Worm (Caenorhabditis elegans): Measurements from ENCODE around the gene mdt-27.

The mdt-27 gene

DNA sequence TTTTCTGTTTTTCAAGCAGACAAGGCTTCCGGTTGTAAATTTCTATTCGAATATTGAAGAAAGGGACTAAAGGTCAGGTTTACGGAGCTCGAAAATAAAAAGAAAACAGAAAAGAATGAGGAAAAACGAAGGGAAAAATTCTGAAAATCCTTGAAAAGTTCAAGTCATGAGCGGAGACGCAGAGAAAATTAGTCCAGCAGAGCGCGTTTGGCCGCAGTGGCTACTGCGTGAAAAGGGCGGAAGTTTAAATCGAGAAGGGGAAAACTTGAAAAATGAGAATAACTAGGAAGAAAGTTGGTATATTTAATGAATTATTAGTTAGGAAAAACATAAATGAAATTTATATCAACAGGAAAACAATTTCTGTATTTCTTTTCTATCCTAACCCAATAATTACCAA lies 7.0 kb upstream of the mdt-27 start (continued):
- TF ChIP-seq unc-62 (GFP tag; optimal IDR thresholded peaks at IDR 0.05 in 1 of 2) (peak in 1 of 2 experiments; percentile 6), unc-62 (tag; optimal IDR thresholded peaks at IDR 0.05) (no peak), nhr-237 (tag; optimal IDR thresholded peaks at IDR 0.05) (no peak), set-16 (GFP tag; IDR thresholded peaks at IDR 0.05) (no peak), mdt-29 (GFP tag; IDR thresholded peaks at IDR 0.05) (no peak), nhr-28 (tag; optimal IDR thresholded peaks at IDR 0.05) (peak; percentile 37), lin-1 (GFP tag; IDR thresholded peaks at IDR 0.05) (no peak), hmg-1.1 (GFP tag; IDR thresholded peaks at IDR 0.05) (no peak), ceh-82 (tag; optimal IDR thresholded peaks at IDR 0.05) (no peak), rbr-2 (tag; optimal IDR thresholded peaks at IDR 0.05) (peak; percentile 27), daf-12 (tag; optimal IDR thresholded peaks at IDR 0.05) (no peak), tra-1 (GFP tag; IDR thresholded peaks at IDR 0.05) (no peak), lim-7 (GFP tag; IDR thresholded peaks at IDR 0.05) (no peak), nhr-25 (tag; optimal IDR thresholded peaks at IDR 0.05; ENCODE audit: borderline replicate concordance, insufficient read depth) (no peak), lsy-2 (tag; optimal IDR thresholded peaks at IDR 0.05) (peak in 1 of 2 experiments; percentile 51), lin-38 (GFP tag; IDR thresholded peaks at IDR 0.05) (peak; percentile 92), unc-130 (GFP tag; optimal IDR thresholded peaks at IDR 0.05) (peak; percentile 15), fkh-10 (GFP tag; optimal IDR thresholded peaks at IDR 0.05) (no peak), hlh-30 (tag; optimal IDR thresholded peaks at IDR 0.05; ENCODE audit: insufficient read depth) (peak; percentile 69), lin-29 (GFP tag; IDR thresholded peaks at IDR 0.05) (no peak), ceh-20 (GFP tag; IDR thresholded peaks at IDR 0.05) (no peak), hlh-11 (tag; optimal IDR thresholded peaks at IDR 0.05) (peak; percentile 16), fos-1 (tag; optimal IDR thresholded peaks at IDR 0.05) (no peak)

ce11 chrV:9219390-9219733 lies 5.9 kb upstream of the mdt-27 start:
- TF ChIP-seq dpl-1 (GFP tag; optimal IDR thresholded peaks at IDR 0.05) (no peak), hmg-1.1 (GFP tag; IDR thresholded peaks at IDR 0.05) (0 out of 2 replicates have a peak, but pooled peaks have one; percentile 27), ceh-32 (tag; optimal IDR thresholded peaks at IDR 0.05; ENCODE audit: poor library complexity) (no peak), cey-2 (tag; optimal IDR thresholded peaks at IDR 0.05; ENCODE audit: borderline replicate concordance, insufficient read depth) (no peak), aha-1 (tag) (peak; percentile 75), ces-1 (GFP tag; optimal IDR thresholded peaks at IDR 0.05) (no peak), ctbp-1 (GFP tag; IDR thresholded peaks at IDR 0.05) (no peak), dmd-8 (GFP tag; IDR thresholded peaks at IDR 0.05) (no peak), saeg-2 (GFP tag; IDR thresholded peaks at IDR 0.05) (no peak)

DNA sequence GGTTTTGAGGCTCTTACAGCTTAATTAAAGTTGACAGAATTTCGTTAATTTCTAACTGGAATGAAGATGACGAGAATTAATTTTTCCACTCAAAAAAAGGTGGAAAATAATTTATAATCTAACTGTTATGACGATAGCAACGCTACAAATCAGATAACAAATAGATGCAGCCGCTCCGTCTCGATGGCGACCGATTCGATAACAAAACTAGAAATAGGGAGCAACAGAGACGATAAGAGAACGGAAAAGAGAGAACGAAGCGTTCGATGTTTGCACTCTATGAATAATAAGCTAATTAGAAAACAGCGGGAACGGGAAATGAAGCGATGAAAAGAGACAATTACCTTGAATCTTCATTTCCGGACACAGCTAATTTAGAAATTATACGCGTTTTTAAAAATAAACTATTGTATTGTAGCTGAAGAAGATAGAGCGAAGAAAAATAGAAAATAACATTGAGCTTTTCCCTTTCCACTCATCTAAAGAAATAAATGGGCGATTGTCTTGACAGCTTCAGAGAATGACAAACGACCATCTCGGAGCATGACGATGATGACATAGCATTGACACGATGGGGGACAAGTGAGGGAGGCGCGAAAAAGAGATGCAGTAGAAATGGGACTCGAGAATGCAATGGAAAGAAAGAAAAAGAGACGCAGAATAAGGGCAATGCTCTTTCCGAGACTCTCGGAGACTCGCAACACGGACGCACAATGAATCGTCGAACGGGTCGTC lies 5.4 kb upstream of the mdt-27 start:
- TF ChIP-seq ceh-28 (tag; optimal IDR thresholded peaks at IDR 0.05): no peak
- peak; percentile 48; the same call in 1 of the 2 replicates for TF ChIP-seq ctbp-1 (GFP tag; IDR thresholded peaks at IDR 0.05)
- TF ChIP-seq mxl-3 (GFP tag; optimal IDR thresholded peaks at IDR 0.05): no peak
- TF ChIP-seq Y105C5A.15 (GFP tag; IDR thresholded peaks at IDR 0.05): no peak
- TF ChIP-seq zip-11 (GFP tag; IDR thresholded peaks at IDR 0.05): no peak
- no peak for TF ChIP-seq F26F4.8 (GFP tag; conservative IDR thresholded peaks at IDR 0.05)
- peak; percentile 41; the same call in 1 of the 2 replicates for TF ChIP-seq dmd-6 (GFP tag; IDR thresholded peaks at IDR 0.05)
- TF ChIP-seq vab-7 (GFP tag; IDR thresholded peaks at IDR 0.05): no peak
- TF ChIP-seq snpc-4 (tag; optimal IDR thresholded peaks at IDR 0.05): no peak
- no peak for TF ChIP-seq pha-4 (GFP tag; IDR thresholded peaks at IDR 0.05)
- TF ChIP-seq pha-4 (tag; optimal IDR thresholded peaks at IDR 0.05): no peak
- no peak for TF ChIP-seq attf-4 (tag; optimal IDR thresholded peaks at IDR 0.05)
- TF ChIP-seq F44E2.7 (GFP tag; IDR thresholded peaks at IDR 0.05): no peak
- peak; percentile 4 for TF ChIP-seq F37D6.2 (tag; optimal IDR thresholded peaks at IDR 0.05)
- peak; percentile 43 for TF ChIP-seq hlh-11 (tag; optimal IDR thresholded peaks at IDR 0.05)
- TF ChIP-seq Y75B8A.6 (GFP tag; IDR thresholded peaks at IDR 0.05): no peak
- peak; percentile 84 for TF ChIP-seq ceh-20 (GFP tag; IDR thresholded peaks at IDR 0.05)
- no peak for TF ChIP-seq mdl-1 (tag; optimal IDR thresholded peaks at IDR 0.05)
- TF ChIP-seq snpc-1.2 (GFP tag; IDR thresholded peaks at IDR 0.05): no peak
- TF ChIP-seq rbr-2 (tag; optimal IDR thresholded peaks at IDR 0.05): no peak
- no peak for TF ChIP-seq zfp-3 (GFP tag; conservative IDR thresholded peaks at IDR 0.05)
- TF ChIP-seq mep-1 (tag; optimal IDR thresholded peaks at IDR 0.05): peak; percentile 12
- TF ChIP-seq lin-1 (GFP tag; IDR thresholded peaks at IDR 0.05): no peak

Data from whole organism, L4 larva.